Fruit fly (Drosophila melanogaster): ENCODE data around the gene Mob2.

dm6 chr3L:11480304-11480703, 81.7 kb downstream of the Mob2 start:
- no peak for TF ChIP-seq psq (optimal IDR thresholded peaks at IDR 0.05)
- TF ChIP-seq h (optimal IDR thresholded peaks at IDR 0.05) = no peak

All from Kc167 (cell line).